Worm (Caenorhabditis elegans): ENCODE results near the gene copz-1.

The copz-1 gene

DNA sequence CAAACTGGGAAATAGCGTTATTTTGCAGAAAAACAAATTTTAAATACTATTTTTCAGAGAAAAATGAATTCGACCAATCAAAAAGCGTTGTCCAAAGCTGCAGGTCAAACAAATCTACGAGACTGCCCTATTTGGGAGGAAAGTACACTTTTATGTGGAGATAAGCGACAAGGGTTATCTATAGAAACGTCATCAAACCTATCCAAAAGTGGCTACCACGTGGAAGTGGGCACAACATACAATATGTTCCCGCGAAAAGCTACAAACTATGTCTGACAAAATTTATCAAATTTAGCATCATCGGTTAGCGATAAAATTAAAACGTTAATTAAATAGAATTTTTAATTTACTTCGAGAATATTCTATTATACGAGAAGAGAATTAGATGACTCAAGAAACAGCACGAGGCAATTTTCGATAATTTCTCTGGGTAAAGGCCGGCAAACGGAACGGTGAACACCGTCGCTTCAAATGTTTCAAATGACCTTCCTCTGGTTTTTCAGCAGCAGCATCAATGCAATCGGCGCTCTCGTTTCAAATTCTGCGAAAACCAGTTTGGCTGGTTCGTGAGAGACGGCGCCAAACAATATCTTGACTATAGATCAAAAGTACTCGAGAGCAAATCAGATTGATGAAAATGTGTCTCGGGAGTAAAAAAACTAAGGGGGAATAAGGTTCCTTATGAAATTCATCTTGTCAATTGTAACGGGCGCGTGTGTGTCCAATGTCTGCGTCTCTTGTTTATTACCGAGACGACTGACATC lies 10.8 kb upstream of the copz-1 start:
- TF ChIP-seq nfya-1 (tag; optimal IDR thresholded peaks at IDR 0.05; ENCODE audit: insufficient read depth) (peak; percentile 3), nhr-237 (tag; optimal IDR thresholded peaks at IDR 0.05) (no peak), elt-1 (tag; optimal IDR thresholded peaks at IDR 0.05) (peak; percentile 78), nhr-23 (tag; optimal IDR thresholded peaks at IDR 0.05) (peak; percentile 1), ceh-82 (tag; optimal IDR thresholded peaks at IDR 0.05) (no peak), egl-5 (tag; optimal IDR thresholded peaks at IDR 0.05) (no peak), pqm-1 (tag; optimal IDR thresholded peaks at IDR 0.05) (peak; percentile 23), elt-2 (tag; optimal IDR thresholded peaks at IDR 0.05) (peak; percentile 85), nhr-25 (tag; optimal IDR thresholded peaks at IDR 0.05) (peak; percentile 80), nhr-43 (tag; optimal IDR thresholded peaks at IDR 0.05; ENCODE audit: poor library complexity, severe bottlenecking) (peak; percentile 32), zag-1 (tag; optimal IDR thresholded peaks at IDR 0.05) (no peak), lin-39 (tag; optimal IDR thresholded peaks at IDR 0.05) (peak; percentile 28), nhr-28 (tag; optimal IDR thresholded peaks at IDR 0.05) (no peak)

DNA sequence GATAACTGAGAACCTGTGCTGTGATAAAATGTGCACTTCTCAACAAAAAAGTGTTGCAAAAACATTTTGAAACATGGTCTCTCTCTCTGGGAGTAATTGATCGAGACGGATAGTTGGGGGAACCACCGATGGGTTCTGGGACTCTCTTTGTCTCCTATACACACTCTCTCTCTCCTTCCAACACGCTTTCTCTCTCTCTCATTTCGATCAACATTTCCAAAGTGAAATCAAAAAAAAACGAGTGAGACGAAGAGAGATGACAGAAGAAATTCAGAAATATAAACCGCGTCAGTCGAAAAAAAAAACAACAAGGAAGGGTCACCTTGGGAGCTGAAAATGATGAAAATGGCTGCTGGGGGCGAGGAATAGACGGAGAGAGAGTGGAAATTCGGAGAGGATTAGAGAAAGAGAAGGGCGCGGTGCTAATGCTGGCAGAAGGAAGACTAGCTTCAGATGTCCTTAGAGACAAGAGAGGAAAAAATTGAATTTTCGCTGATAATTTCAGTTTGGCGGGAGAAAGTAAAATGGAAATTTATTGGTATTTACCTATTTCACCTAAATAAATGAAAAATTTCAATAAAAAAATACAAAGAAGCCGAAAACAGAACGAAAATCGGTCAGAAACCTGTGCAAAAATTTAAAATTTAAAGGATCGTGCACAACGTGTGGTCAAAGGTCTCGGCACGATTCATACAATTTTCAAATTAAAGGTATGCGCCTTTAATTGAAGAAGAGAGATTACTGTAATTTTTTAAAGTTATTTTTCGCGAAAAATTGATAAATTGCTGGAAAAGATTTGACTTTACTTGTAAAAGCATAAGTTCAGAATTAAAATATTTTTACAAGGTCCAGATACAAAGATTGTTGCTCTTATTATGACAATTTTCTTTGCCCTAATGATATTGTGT lies 9.7 kb upstream of the copz-1 start:
- peak; percentile 58 for TF ChIP-seq hmg-11 (tag; optimal IDR thresholded peaks at IDR 0.05)
- no peak for TF ChIP-seq daf-12 (tag; optimal IDR thresholded peaks at IDR 0.05)
- TF ChIP-seq unc-39 (tag; optimal IDR thresholded peaks at IDR 0.05), result no peak
- TF ChIP-seq fkh-2 (tag; optimal IDR thresholded peaks at IDR 0.05), result no peak
- TF ChIP-seq nhr-43 (tag; optimal IDR thresholded peaks at IDR 0.05; ENCODE audit: poor library complexity, severe bottlenecking), result no peak
- no peak for TF ChIP-seq nfya-1 (tag; optimal IDR thresholded peaks at IDR 0.05; ENCODE audit: insufficient read depth)
- TF ChIP-seq nhr-77 (tag; optimal IDR thresholded peaks at IDR 0.05), result no peak
- TF ChIP-seq tbx-2 (tag; optimal IDR thresholded peaks at IDR 0.05), result no peak
- peak; percentile 55 for TF ChIP-seq nhr-25 (tag; optimal IDR thresholded peaks at IDR 0.05)
- TF ChIP-seq zag-1 (tag; optimal IDR thresholded peaks at IDR 0.05), result no peak
- TF ChIP-seq lsy-12 (tag; optimal IDR thresholded peaks at IDR 0.05), result no peak
- TF ChIP-seq ZK546.5 (tag; optimal IDR thresholded peaks at IDR 0.05), result no peak
- TF ChIP-seq fos-1 (tag; optimal IDR thresholded peaks at IDR 0.05), result no peak
- TF ChIP-seq ztf-4 (tag; optimal IDR thresholded peaks at IDR 0.05), result no peak

DNA sequence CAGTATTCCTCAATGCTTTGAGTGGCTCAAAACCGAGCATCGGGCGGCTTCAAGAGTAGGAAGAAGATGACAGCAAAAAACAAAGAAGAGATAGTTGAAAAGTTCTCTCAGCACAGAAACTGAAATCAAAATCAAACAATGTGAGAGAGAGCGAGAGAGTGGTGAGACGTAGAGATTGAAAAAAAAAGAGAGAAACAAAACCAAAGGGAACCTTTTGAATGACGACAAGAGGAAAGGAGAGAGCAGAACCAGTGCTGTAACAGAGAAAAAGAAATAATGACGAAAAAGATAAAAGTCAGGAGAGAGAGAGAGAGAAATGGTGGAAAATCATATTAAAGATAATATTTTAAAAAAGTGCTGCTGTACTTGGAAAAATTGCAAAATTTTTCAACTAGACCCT lies 5.5 kb upstream of the copz-1 start:
- TF ChIP-seq mml-1 (tag; optimal IDR thresholded peaks at IDR 0.05) (no peak), fkh-10 (GFP tag; optimal IDR thresholded peaks at IDR 0.05) (no peak), nhr-28 (tag; optimal IDR thresholded peaks at IDR 0.05) (no peak), egl-27 (tag; optimal IDR thresholded peaks at IDR 0.05) (no peak), hmg-11 (tag; optimal IDR thresholded peaks at IDR 0.05) (peak; percentile 35), ceh-16 (tag; optimal IDR thresholded peaks at IDR 0.05) (no peak), skn-1 (tag; optimal IDR thresholded peaks at IDR 0.05) (no peak), jun-1 (tag; optimal IDR thresholded peaks at IDR 0.05) (no peak), unc-39 (tag; optimal IDR thresholded peaks at IDR 0.05) (no peak), zag-1 (tag; optimal IDR thresholded peaks at IDR 0.05) (no peak), mdl-1 (tag; optimal IDR thresholded peaks at IDR 0.05) (no peak), nhr-77 (tag; optimal IDR thresholded peaks at IDR 0.05) (no peak), daf-12 (tag; optimal IDR thresholded peaks at IDR 0.05) (no peak), nhr-12 (tag; optimal IDR thresholded peaks at IDR 0.05) (no peak), sea-2 (GFP tag; optimal IDR thresholded peaks at IDR 0.05) (no peak), pha-4 (tag; optimal IDR thresholded peaks at IDR 0.05) (peak; percentile 57), elt-2 (tag; optimal IDR thresholded peaks at IDR 0.05) (peak; percentile 55), lsy-12 (tag; optimal IDR thresholded peaks at IDR 0.05) (no peak), ceh-82 (tag; optimal IDR thresholded peaks at IDR 0.05) (no peak), aly-2 (tag; optimal IDR thresholded peaks at IDR 0.05) (no peak), egl-5 (tag; optimal IDR thresholded peaks at IDR 0.05) (no peak), ama-1 (optimal IDR thresholded peaks at IDR 0.05) (no peak), snpc-4 (tag; optimal IDR thresholded peaks at IDR 0.05) (no peak), eor-1 (tag; optimal IDR thresholded peaks at IDR 0.05) (no peak), pqm-1 (tag; optimal IDR thresholded peaks at IDR 0.05) (peak; percentile 64), ceh-28 (tag; optimal IDR thresholded peaks at IDR 0.05) (no peak), fos-1 (tag; optimal IDR thresholded peaks at IDR 0.05) (no peak), lin-15B (tag; optimal IDR thresholded peaks at IDR 0.05) (no peak), elt-1 (tag; optimal IDR thresholded peaks at IDR 0.05) (no peak), nhr-43 (tag; optimal IDR thresholded peaks at IDR 0.05; ENCODE audit: poor library complexity, severe bottlenecking) (no peak), unc-62 (GFP tag; optimal IDR thresholded peaks at IDR 0.05) (no peak), lin-39 (tag; optimal IDR thresholded peaks at IDR 0.05) (no peak), nhr-76 (tag; optimal IDR thresholded peaks at IDR 0.05) (no peak), ceh-9 (tag; optimal IDR thresholded peaks at IDR 0.05) (no peak), nfya-1 (tag; optimal IDR thresholded peaks at IDR 0.05; ENCODE audit: insufficient read depth) (peak; percentile 43)
